In genomic region chrV:15520398-15520797, ce11 we compare ENCODE assay signal across 5 worm cellular contexts.
TF ChIP-seq lines count a peak whose summit lies in the region.

No protein-coding gene starts in this region.

TF ChIP-seq in whole organism, L1 larva, 84 proteins besides CTCF, POLR2A, EP300 and RAD21:
- TF ChIP-seq lin-14 (GFP tag; optimal IDR thresholded peaks at IDR 0.05; lab: Kevin White, UChicago) (peak; percentile 43), nhr-76 (tag; optimal IDR thresholded peaks at IDR 0.05; lab: Kevin White, UChicago) (no peak), unc-62 (GFP tag; optimal IDR thresholded peaks at IDR 0.05; lab: Kevin White, UChicago) (no peak)

TF ChIP-seq in whole organism, L2 larva, 48 proteins besides CTCF, POLR2A, EP300 and RAD21:
- TF ChIP-seq nhr-77 (tag; optimal IDR thresholded peaks at IDR 0.05; lab: Kevin White, UChicago) (no peak), zag-1 (tag; optimal IDR thresholded peaks at IDR 0.05; lab: Kevin White, UChicago) (peak; percentile 20), nhr-10 (tag; optimal IDR thresholded peaks at IDR 0.05; lab: Kevin White, UChicago) (no peak), nhr-12 (tag; optimal IDR thresholded peaks at IDR 0.05; lab: Kevin White, UChicago) (no peak), lsy-2 (tag; optimal IDR thresholded peaks at IDR 0.05; lab: Kevin White, UChicago) (peak in 1 of 2 experiments; percentile 29), mab-5 (tag; optimal IDR thresholded peaks at IDR 0.05; lab: Kevin White, UChicago) (peak; percentile 60)

TF ChIP-seq in whole organism, L3 larva, 47 proteins besides CTCF, POLR2A, EP300 and RAD21:
- TF ChIP-seq pqm-1 (tag; optimal IDR thresholded peaks at IDR 0.05; lab: Kevin White, UChicago): no peak
- TF ChIP-seq lin-39 (tag; optimal IDR thresholded peaks at IDR 0.05; lab: Kevin White, UChicago): peak; percentile 11

TF ChIP-seq in whole organism, late embryonic, 69 proteins besides CTCF, POLR2A, EP300 and RAD21:
- TF ChIP-seq hlh-15 (tag; optimal IDR thresholded peaks at IDR 0.05; lab: Kevin White, UChicago): no peak
- no peak for TF ChIP-seq unc-3 (GFP tag; conservative IDR thresholded peaks at IDR 0.05; lab: Robert Waterston, UW)
- TF ChIP-seq unc-3 (tag; optimal IDR thresholded peaks at IDR 0.05; lab: Kevin White, UChicago): peak; percentile 3

TF ChIP-seq in whole organism, young adult, 124 proteins besides CTCF, POLR2A, EP300 and RAD21:
- TF ChIP-seq ztf-28 (GFP tag; IDR thresholded peaks at IDR 0.05; lab: Robert Waterston, UW) (no peak), hmg-20 (GFP tag; IDR thresholded peaks at IDR 0.05; lab: Robert Waterston, UW) (no peak), madf-3 (GFP tag; IDR thresholded peaks at IDR 0.05; lab: Robert Waterston, UW) (no peak), unc-130 (GFP tag; optimal IDR thresholded peaks at IDR 0.05; lab: Kevin White, UChicago) (no peak), nhr-27 (tag; optimal IDR thresholded peaks at IDR 0.05; lab: Kevin White, UChicago) (no peak), atf-7 (tag; optimal IDR thresholded peaks at IDR 0.05; lab: Kevin White, UChicago) (peak; percentile 15), nhr-80 (tag; optimal IDR thresholded peaks at IDR 0.05; lab: Kevin White, UChicago) (no peak), B0019.2 (GFP tag; conservative IDR thresholded peaks at IDR 0.05; lab: Robert Waterston, UW) (no peak)
